Fruit fly (Drosophila melanogaster): ENCODE results near the gene Ykt6.

DNA sequence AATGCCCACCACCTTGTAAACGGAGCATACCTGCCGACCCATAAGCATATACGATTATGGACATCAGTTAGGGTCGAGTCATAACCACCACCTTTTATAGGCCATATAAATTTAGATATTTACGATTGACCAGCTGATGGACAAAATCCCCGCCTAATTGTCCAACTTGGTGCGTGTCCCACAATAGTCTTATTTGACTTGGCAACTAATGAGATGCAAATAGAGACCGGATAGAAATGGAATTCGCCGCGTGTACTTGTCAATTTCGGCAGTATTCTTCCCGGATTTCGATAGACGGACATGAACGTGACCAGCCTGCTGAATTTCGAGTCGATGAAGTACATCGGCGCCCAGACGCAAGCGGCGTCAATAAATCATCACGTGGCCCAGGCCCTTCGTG is 35.8 kb upstream of the Ykt6 start, which contains the start of gene Ir7g:
- TF ChIP-seq CG8478 (optimal IDR thresholded peaks at IDR 0.05) = no peak
- TF ChIP-seq CTCF (optimal IDR thresholded peaks at IDR 0.05) = no peak

All from S2 (cell line).